Worm (Caenorhabditis elegans) whole organism, young adult: ENCODE measurements around the gene srd-21.

Experiments used
- B0336.3 ChIP-seq: fragments of 200-800 bp; sonication (Bioruptor generic); IDR thresholded peaks from 2 replicates; pipeline ENCODE4 v1.3.6; 2022; ENCODE audit warnings: missing genetic modification characterization, missing compliant biosample characterization
- F10E7.11 ChIP-seq: sonication (generic microtip); optimal IDR thresholded peaks from 2 replicates; lab custom pipeline; 2017; ENCODE audit warnings: mild to moderate bottlenecking, missing genetic modification characterization, moderate library complexity, missing compliant biosample characterization
- F37B4.10 ChIP-seq: fragments of 200-800 bp; sonication (Bioruptor generic); IDR thresholded peaks from 2 replicates; pipeline ENCODE4 v1.3.6; 2022; ENCODE audit warnings: missing genetic modification characterization, missing compliant biosample characterization
- F39B2.1 ChIP-seq: fragments of 200-800 bp; sonication (Bioruptor generic); IDR thresholded peaks from 2 replicates; pipeline ENCODE4 v1.3.6; 2022; ENCODE audit warnings: missing genetic modification reagents, missing genetic modification characterization, missing compliant biosample characterization
- F49E8.2 ChIP-seq: sonication (generic microtip); optimal IDR thresholded peaks from 3 replicates; lab custom pipeline; 2017; ENCODE audit warnings: missing genetic modification characterization, mild to moderate bottlenecking, missing compliant biosample characterization, antibody characterized with exemption, moderate library complexity; ENCODE audit not compliant: insufficient read depth
- F52B5.7 ChIP-seq: sonication (generic microtip); optimal IDR thresholded peaks from 2 replicates; lab custom pipeline; 2016; ENCODE audit warnings: mild to moderate bottlenecking, missing genetic modification characterization, missing compliant biosample characterization
- F57C9.4 ChIP-seq: sonication (generic microtip); optimal IDR thresholded peaks from 2 replicates; lab custom pipeline; 2017; ENCODE audit warnings: mild to moderate bottlenecking, missing genetic modification characterization, missing compliant biosample characterization
- K11D2.4 ChIP-seq: fragments of 200-800 bp; sonication (Bioruptor generic); IDR thresholded peaks from 2 replicates; pipeline ENCODE4 v1.3.6; 2022; ENCODE audit warnings: missing genetic modification reagents, missing genetic modification characterization, missing compliant biosample characterization
- T07F8.4 ChIP-seq: sonication (generic microtip); optimal IDR thresholded peaks from 2 replicates; lab custom pipeline; 2016; ENCODE audit warnings: mild to moderate bottlenecking, missing genetic modification characterization, moderate library complexity, missing compliant biosample characterization
- Y53G8AR.9 ChIP-seq: fragments of 200-800 bp; sonication (Bioruptor generic); conservative IDR thresholded peaks from 2 replicates; pipeline ENCODE4 v1.3.6; 2022; ENCODE audit warnings: missing genetic modification reagents, missing genetic modification characterization, missing compliant biosample characterization
- ceh-100 ChIP-seq: fragments of 200-800 bp; sonication (Bioruptor generic); IDR thresholded peaks from 2 replicates; pipeline ENCODE4 v1.3.6; 2022; ENCODE audit warnings: missing genetic modification reagents, missing genetic modification characterization, missing compliant biosample characterization
- ceh-27 ChIP-seq: fragments of 200-800 bp; sonication (Bioruptor generic); optimal IDR thresholded peaks from 2 replicates; lab custom pipeline; 2018; ENCODE audit warnings: mild to moderate bottlenecking, missing genetic modification characterization, moderate library complexity, missing compliant biosample characterization
- ceh-40 ChIP-seq: fragments of 200-800 bp; sonication (Bioruptor generic); IDR thresholded peaks from 2 replicates; pipeline ENCODE4 v1.3.6; 2022; ENCODE audit warnings: missing genetic modification characterization, missing compliant biosample characterization
- ceh-58 ChIP-seq: fragments of 200-800 bp; sonication (Bioruptor generic); IDR thresholded peaks from 2 replicates; pipeline ENCODE4 v1.3.6; 2022; ENCODE audit warnings: missing genetic modification characterization, missing compliant biosample characterization
- dpff-1 ChIP-seq: sonication (generic microtip); optimal IDR thresholded peaks from 2 replicates; lab custom pipeline; 2017; ENCODE audit warnings: mild to moderate bottlenecking, missing genetic modification characterization, missing compliant biosample characterization
- dpl-1 ChIP-seq: fragments of 150-350 bp; optimal IDR thresholded peaks from 2 replicates; lab custom pipeline; 2014; ENCODE audit warnings: missing biosample characterization, missing genetic modification reagents, missing genetic modification characterization
- egl-44 ChIP-seq: fragments of 200-800 bp; sonication (Bioruptor generic); IDR thresholded peaks from 2 replicates; pipeline ENCODE4 v1.3.6; 2022; ENCODE audit warnings: missing genetic modification reagents, missing genetic modification characterization, missing compliant biosample characterization
- egrh-3 ChIP-seq: fragments of 200-800 bp; sonication (Bioruptor generic); IDR thresholded peaks from 2 replicates; pipeline ENCODE4 v1.3.6; 2022; ENCODE audit warnings: missing genetic modification reagents, missing genetic modification characterization, missing compliant biosample characterization
- him-1 ChIP-seq: sonication (generic microtip); optimal IDR thresholded peaks from 2 replicates; lab custom pipeline; 2016; ENCODE audit warnings: missing genotype, missing genetic modification reagents, missing genetic modification characterization, missing compliant biosample characterization
- hlh-12 ChIP-seq: sonication (generic microtip); optimal IDR thresholded peaks from 2 replicates; lab custom pipeline; 2016; ENCODE audit warnings: missing genetic modification characterization, missing compliant biosample characterization
- hmg-1.2 ChIP-seq: fragments of 200-800 bp; sonication (Bioruptor generic); IDR thresholded peaks from 2 replicates; pipeline ENCODE4 v1.3.6; 2022; ENCODE audit warnings: missing genetic modification reagents, missing genetic modification characterization, missing compliant biosample characterization
- hsf-1 ChIP-seq: fragments of 200-800 bp; sonication (Bioruptor generic); IDR thresholded peaks from 2 replicates; pipeline ENCODE4 v1.3.6; 2022; ENCODE audit warnings: missing genetic modification reagents, missing genetic modification characterization, missing compliant biosample characterization
- lag-1 ChIP-seq: fragments of 200-800 bp; sonication (Bioruptor generic); IDR thresholded peaks from 2 replicates; pipeline ENCODE4 v1.3.6; 2022; ENCODE audit warnings: missing genetic modification reagents, missing genetic modification characterization, missing compliant biosample characterization
- lin-26 ChIP-seq: fragments of 200-800 bp; sonication (Bioruptor generic); IDR thresholded peaks from 2 replicates; pipeline ENCODE4 v1.3.6; 2022; ENCODE audit warnings: missing genetic modification reagents, missing genetic modification characterization, missing compliant biosample characterization
- lin-35 ChIP-seq, 3 experiments: fragments of 150-350 bp in 2 of 3; sonication (generic microtip) in 1 of 3; optimal IDR thresholded peaks; 2 replicates each; lab custom pipeline; 2014 to 2018; ENCODE audit warnings: missing biosample characterization in 3 of 3, missing genetic modification characterization in 3 of 3, missing genetic modification reagents in 3 of 3
- madf-3 ChIP-seq: fragments of 200-800 bp; sonication (Bioruptor generic); IDR thresholded peaks from 2 replicates; pipeline ENCODE4 v1.3.6; 2022; ENCODE audit warnings: missing genetic modification reagents, missing genetic modification characterization, missing compliant biosample characterization
- mel-28 ChIP-seq: sonication (generic microtip); optimal IDR thresholded peaks from 2 replicates; lab custom pipeline; 2016; ENCODE audit warnings: borderline replicate concordance, mild to moderate bottlenecking, missing genetic modification characterization, missing compliant biosample characterization
- nhr-120 ChIP-seq: fragments of 200-800 bp; sonication (Bioruptor generic); IDR thresholded peaks from 2 replicates; pipeline ENCODE4 v1.3.6; 2022; ENCODE audit warnings: missing genetic modification characterization, missing compliant biosample characterization
- pha-4 ChIP-seq: fragments of 150-350 bp; sonication (generic microtip); optimal IDR thresholded peaks from 2 replicates; lab custom pipeline; 2014; ENCODE audit warnings: missing biosample characterization, missing genetic modification reagents, missing genetic modification characterization
- rcor-1 ChIP-seq: fragments of 200-800 bp; sonication (Bioruptor generic); IDR thresholded peaks from 2 replicates; pipeline ENCODE4 v1.3.6; 2022; ENCODE audit warnings: missing genetic modification reagents, missing genetic modification characterization, missing compliant biosample characterization
- rpc-1 ChIP-seq, 2 experiments: fragments of 150-350 bp in 1 of 2; sonication (generic microtip) in 1 of 2; optimal IDR thresholded peaks; 2 replicates each; lab custom pipeline; 2014 to 2018; ENCODE audit warnings: missing biosample characterization in 1 of 2, missing genetic modification characterization in 1 of 2, missing genetic modification reagents in 1 of 2, missing genotype in 1 of 2
- sea-2 ChIP-seq: fragments of 200-800 bp; sonication (Bioruptor generic); IDR thresholded peaks from 2 replicates; pipeline ENCODE4 v1.3.6; 2022; ENCODE audit warnings: missing genetic modification characterization, missing compliant biosample characterization
- snpc-1.3 ChIP-seq: sonication (generic microtip); optimal IDR thresholded peaks from 2 replicates; lab custom pipeline; 2017; ENCODE audit warnings: missing genetic modification characterization, mild to moderate bottlenecking, missing compliant biosample characterization, antibody characterized with exemption, moderate library complexity, missing genotype, missing genetic modification reagents; ENCODE audit not compliant: insufficient read depth
- snpc-4 ChIP-seq, 5 experiments: fragments of 150-350 bp in 1 of 5; sonication (generic microtip) in 4 of 5; optimal IDR thresholded peaks; 2 replicates each; lab custom pipeline; 2014 to 2018; ENCODE audit warnings: missing genetic modification characterization in 5 of 5, missing biosample characterization in 3 of 5, antibody characterized with exemption in 2 of 5, mild to moderate bottlenecking in 2 of 5, missing compliant biosample characterization in 2 of 5, missing genotype in 2 of 5, moderate library complexity in 2 of 5, missing genetic modification reagents in 1 of 5
- tbp1 ChIP-seq: fragments of 200-800 bp; sonication (Bioruptor generic); optimal IDR thresholded peaks from 2 replicates; lab custom pipeline; 2018; ENCODE audit warnings: mild to moderate bottlenecking, missing genetic modification characterization, missing compliant biosample characterization
- tlf-1 ChIP-seq: fragments of 200-800 bp; sonication (Bioruptor generic); optimal IDR thresholded peaks from 2 replicates; lab custom pipeline; 2018; ENCODE audit warnings: mild to moderate bottlenecking, missing genetic modification characterization, missing compliant biosample characterization
- unc-130 ChIP-seq: sonication (generic microtip); optimal IDR thresholded peaks from 2 replicates; lab custom pipeline; 2016; ENCODE audit warnings: missing genetic modification reagents, missing genetic modification characterization, missing compliant biosample characterization
- zfh-2 ChIP-seq: fragments of 200-800 bp; sonication (Bioruptor generic); conservative IDR thresholded peaks from 2 replicates; pipeline ENCODE4 v1.3.6; 2022; ENCODE audit warnings: missing genetic modification reagents, missing genetic modification characterization, missing compliant biosample characterization
- zim-3 ChIP-seq: sonication (generic microtip); optimal IDR thresholded peaks from 2 replicates; lab custom pipeline; 2017; ENCODE audit warnings: mild to moderate bottlenecking, missing genetic modification characterization, moderate library complexity, missing compliant biosample characterization
- ztf-28 ChIP-seq: fragments of 200-800 bp; sonication (Bioruptor generic); IDR thresholded peaks from 2 replicates; pipeline ENCODE4 v1.3.6; 2022; ENCODE audit warnings: missing genetic modification reagents, missing genetic modification characterization, missing compliant biosample characterization
- ztf-6 ChIP-seq: fragments of 200-800 bp; sonication (Bioruptor generic); IDR thresholded peaks from 2 replicates; pipeline ENCODE4 v1.3.6; 2022; ENCODE audit warnings: missing genetic modification reagents, missing genetic modification characterization, missing compliant biosample characterization

srd-21 gene

ce11 chrV:16591992-16592798 is 37.5 kb upstream of the srd-21 start, which contains the start of gene srh-269 (continued):
- peak; percentile 51 for TF ChIP-seq snpc-4 (GFP tag; optimal IDR thresholded peaks at IDR 0.05; lab: Kevin White, UChicago)
- peak; percentile 30 to 86 (median 58) for TF ChIP-seq snpc-4 (tag; optimal IDR thresholded peaks at IDR 0.05; lab: Kevin White, UChicago)
- TF ChIP-seq zfh-2, result peak; percentile 46; the same call in 1 of the 2 replicates
- TF ChIP-seq K11D2.4 (GFP tag; lab: Robert Waterston, UW), result peak; percentile 88
- peak; percentile 87 for TF ChIP-seq him-1 (tag; lab: Kevin White, UChicago)
- peak; percentile 75 for TF ChIP-seq ceh-100 (GFP tag; lab: Robert Waterston, UW)
- 0 out of 2 replicates have a peak, but pooled peaks have one; percentile 22 for TF ChIP-seq F37B4.10 (GFP tag; lab: Robert Waterston, UW)
- peak; percentile 96 for TF ChIP-seq F52B5.7 (tag; lab: Kevin White, UChicago)
- peak; percentile 92 for TF ChIP-seq B0336.3 (GFP tag; lab: Robert Waterston, UW)
- TF ChIP-seq lin-26 (GFP tag; lab: Robert Waterston, UW), result peak; percentile 91
- peak; percentile 85 for TF ChIP-seq madf-3 (GFP tag; lab: Robert Waterston, UW)
- TF ChIP-seq lin-35 (GFP tag; optimal IDR thresholded peaks at IDR 0.05; lab: Kevin White, UChicago), result peak in 1 of 3 experiments; percentile 46
- peak; percentile 29 for TF ChIP-seq F49E8.2
- peak; percentile 85 for TF ChIP-seq F10E7.11
- TF ChIP-seq nhr-120, result 0 out of 2 replicates have a peak, but pooled peaks have one; percentile 76

ce11 chrV:16592947-16593791 is 36.5 kb upstream of the srd-21 start:
- TF ChIP-seq Y53G8AR.9 (0 out of 2 replicates have a peak, but pooled peaks have one; percentile 58), sea-2 (GFP tag; lab: Robert Waterston, UW) (no peak), hlh-12 (tag; lab: Kevin White, UChicago) (peak; percentile 13), hmg-1.2 (GFP tag; lab: Robert Waterston, UW) (0 out of 2 replicates have a peak, but pooled peaks have one; percentile 8), zim-3 (tag; lab: Kevin White, UChicago) (peak; percentile 6), nhr-120 (no peak), B0336.3 (GFP tag; lab: Robert Waterston, UW) (0 out of 2 replicates have a peak, but pooled peaks have one; percentile 1), K11D2.4 (GFP tag; lab: Robert Waterston, UW) (no peak), rpc-1 (optimal IDR thresholded peaks at IDR 0.05; lab: Kevin White, UChicago) (no peak), rpc-1 (tag; optimal IDR thresholded peaks at IDR 0.05; lab: Kevin White, UChicago) (no peak), F52B5.7 (tag; lab: Kevin White, UChicago) (peak; percentile 40), hsf-1 (peak; percentile 8; the same call in 1 of the 2 replicates), ztf-28 (GFP tag; lab: Robert Waterston, UW) (no peak), ceh-27 (GFP tag; lab: Kevin White, UChicago) (no peak), ztf-6 (no peak), tbp1 (GFP tag; lab: Kevin White, UChicago) (no peak), dpff-1 (peak; percentile 5), pha-4 (tag; lab: Kevin White, UChicago) (peak; percentile 53), F37B4.10 (GFP tag; lab: Robert Waterston, UW) (no peak), egrh-3 (no peak), ceh-40 (GFP tag; lab: Robert Waterston, UW) (no peak), egl-44 (GFP tag; lab: Robert Waterston, UW) (no peak), dpl-1 (no peak), rcor-1 (GFP tag; lab: Robert Waterston, UW) (no peak), F39B2.1 (GFP tag; lab: Robert Waterston, UW) (no peak), lag-1 (GFP tag; lab: Robert Waterston, UW) (no peak), mel-28 (tag; lab: Kevin White, UChicago) (no peak), ceh-58 (GFP tag; lab: Robert Waterston, UW) (peak; percentile 1; the same call in 1 of the 2 replicates), tlf-1 (no peak), F49E8.2 (no peak), madf-3 (GFP tag; lab: Robert Waterston, UW) (no peak), F57C9.4 (tag; lab: Kevin White, UChicago) (no peak), snpc-1.3 (no peak), T07F8.4 (no peak), unc-130 (no peak), ceh-100 (GFP tag; lab: Robert Waterston, UW) (no peak)
